Worm (Caenorhabditis elegans): Measurements from ENCODE around the gene pro-1.

- TF ChIP-seq W03F9.2 (tag; optimal IDR thresholded peaks at IDR 0.05) (no peak), dao-5 (tag; optimal IDR thresholded peaks at IDR 0.05) (no peak)
These were observed 32.0 kb downstream of the pro-1 start, which contains the start of gene F59B10.2 for ce11 chrII:10509746-10510145.
